Fruit fly (Drosophila melanogaster): ENCODE measurements around the gene wg.

DNA sequence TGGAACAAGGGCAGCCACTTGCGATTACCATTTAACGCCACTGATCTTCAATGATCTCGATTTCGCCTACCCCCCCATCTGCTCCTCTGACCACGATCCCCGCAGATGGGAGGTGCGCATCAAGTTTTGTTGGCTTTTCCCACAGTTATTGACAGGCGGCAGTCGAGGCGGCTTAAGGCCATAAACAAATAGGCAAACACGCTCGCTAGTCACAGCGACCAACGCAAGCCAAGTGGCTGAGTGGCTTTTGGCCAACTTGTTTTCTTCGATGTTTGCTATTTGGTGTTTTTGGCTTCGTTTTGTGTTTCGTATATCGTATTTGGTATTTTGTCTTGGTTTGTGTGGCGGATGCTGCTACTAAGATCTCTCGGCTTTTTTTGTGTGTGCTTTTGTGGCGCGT lies 5.5 kb upstream of the wg start:
- TF ChIP-seq CG9705 (GFP tag; optimal IDR thresholded peaks at IDR 0.05) (no peak), Sp1 (GFP tag; optimal IDR thresholded peaks at IDR 0.05) (no peak), psq (GFP tag; optimal IDR thresholded peaks at IDR 0.05) (no peak), br (GFP tag; optimal IDR thresholded peaks at IDR 0.05) (no peak), Myc (optimal IDR thresholded peaks at IDR 0.05) (no peak), dmrt93B (GFP tag; optimal IDR thresholded peaks at IDR 0.05) (no peak), Vsx2 (GFP tag; optimal IDR thresholded peaks at IDR 0.05; ENCODE audit: partially characterized antibody) (no peak), Abd-B (GFP tag; optimal IDR thresholded peaks at IDR 0.05) (no peak)

All from whole organism, wandering third instar larva.